Worm (Caenorhabditis elegans) whole organism, L4 larva: ENCODE data around the gene K02D10.2.

Experiments used
- D1046.2 ChIP-seq: fragments of 200-800 bp; sonication (Bioruptor generic); IDR thresholded peaks from 2 replicates; pipeline ENCODE4 v1.3.6; 2022; ENCODE audit warnings: missing genetic modification characterization, missing compliant biosample characterization
- F37D6.2 ChIP-seq: sonication (generic microtip); optimal IDR thresholded peaks from 2 replicates; lab custom pipeline; 2016; ENCODE audit warnings: mild to moderate bottlenecking, missing genetic modification characterization, missing compliant biosample characterization
- F44E2.7 ChIP-seq: fragments of 200-800 bp; sonication (Bioruptor generic); IDR thresholded peaks from 2 replicates; pipeline ENCODE4 v2.1.2; 2022; ENCODE audit warnings: missing genetic modification characterization, missing compliant biosample characterization
- F49E8.2 ChIP-seq: sonication (generic microtip); optimal IDR thresholded peaks from 2 replicates; lab custom pipeline; 2016; ENCODE audit warnings: missing compliant biosample characterization, mild to moderate bottlenecking, missing genetic modification characterization, borderline replicate concordance
- R02D3.7 ChIP-seq: fragments of 150-350 bp; sonication (generic microtip); optimal IDR thresholded peaks from 3 replicates; lab custom pipeline; 2014; ENCODE audit warnings: missing biosample characterization, missing genetic modification characterization
- T26A8.4 ChIP-seq: fragments of 200-800 bp; sonication (Bioruptor generic); IDR thresholded peaks from 2 replicates; pipeline ENCODE4 v1.3.6; 2022; ENCODE audit warnings: missing genetic modification characterization, missing compliant biosample characterization
- Y48G9A.11 ChIP-seq: fragments of 200-800 bp; sonication (Bioruptor generic); IDR thresholded peaks from 2 replicates; pipeline ENCODE4 v1.3.6; 2022; ENCODE audit warnings: missing genetic modification reagents, missing genetic modification characterization, missing compliant biosample characterization
- Y75B8A.6 ChIP-seq: fragments of 200-800 bp; sonication (Bioruptor generic); IDR thresholded peaks from 2 replicates; pipeline ENCODE4 v1.3.6; 2022; ENCODE audit warnings: missing genetic modification reagents, missing genetic modification characterization, missing compliant biosample characterization
- attf-4 ChIP-seq: sonication (generic microtip); optimal IDR thresholded peaks from 3 replicates; lab custom pipeline; 2017; ENCODE audit warnings: missing biosample characterization, missing genetic modification characterization
- ceh-20 ChIP-seq: fragments of 200-800 bp; sonication (Bioruptor generic); IDR thresholded peaks from 2 replicates; pipeline ENCODE4 v1.3.6; 2022; ENCODE audit warnings: missing genetic modification reagents, missing genetic modification characterization, missing compliant biosample characterization
- ceh-28 ChIP-seq: fragments of 150-350 bp; optimal IDR thresholded peaks from 2 replicates; lab custom pipeline; 2014; ENCODE audit warnings: missing biosample characterization, missing genetic modification reagents, missing genetic modification characterization
- ceh-44 ChIP-seq: fragments of 200-800 bp; sonication (Bioruptor generic); IDR thresholded peaks from 2 replicates; pipeline ENCODE4 v1.3.6; 2022; ENCODE audit warnings: missing genetic modification reagents, missing genetic modification characterization, missing compliant biosample characterization
- ceh-82 ChIP-seq: sonication (generic microtip); optimal IDR thresholded peaks from 2 replicates; lab custom pipeline; 2017; ENCODE audit warnings: missing biosample characterization, missing genetic modification characterization
- daf-8 ChIP-seq: fragments of 200-800 bp; sonication (Bioruptor generic); IDR thresholded peaks from 2 replicates; pipeline ENCODE4 v1.3.6; 2022; ENCODE audit warnings: missing genetic modification characterization, missing compliant biosample characterization
- dmd-9 ChIP-seq: fragments of 200-800 bp; sonication (Bioruptor generic); IDR thresholded peaks from 2 replicates; pipeline ENCODE4 v1.3.6; 2022; ENCODE audit warnings: missing genetic modification reagents, missing genetic modification characterization, missing compliant biosample characterization
- dve-1 ChIP-seq: sonication (generic microtip); optimal IDR thresholded peaks from 2 replicates; lab custom pipeline; 2017; ENCODE audit warnings: antibody characterized with exemption, mild to moderate bottlenecking, missing genetic modification characterization, missing compliant biosample characterization; ENCODE audit not compliant: insufficient read depth
- egl-27 ChIP-seq: sonication (generic microtip); optimal IDR thresholded peaks from 3 replicates; lab custom pipeline; 2017; ENCODE audit warnings: missing biosample characterization, missing genetic modification reagents, missing genetic modification characterization
- egl-43 ChIP-seq: fragments of 200-800 bp; sonication (Bioruptor generic); IDR thresholded peaks from 2 replicates; pipeline ENCODE4 v1.3.6; 2022; ENCODE audit warnings: missing genetic modification reagents, missing genetic modification characterization, missing compliant biosample characterization
- fkh-10 ChIP-seq: fragments of 150-350 bp; optimal IDR thresholded peaks from 2 replicates; lab custom pipeline; 2014; ENCODE audit warnings: missing biosample characterization, missing genetic modification reagents, missing genetic modification characterization
- gei-8 ChIP-seq: fragments of 200-800 bp; sonication (Bioruptor generic); optimal IDR thresholded peaks from 2 replicates; lab custom pipeline; 2018; ENCODE audit warnings: mild to moderate bottlenecking, missing genetic modification characterization, missing compliant biosample characterization
- hlh-30 ChIP-seq: sonication (generic microtip); optimal IDR thresholded peaks from 2 replicates; lab custom pipeline; 2017; ENCODE audit warnings: antibody characterized with exemption, mild to moderate bottlenecking, missing genetic modification characterization, missing compliant biosample characterization; ENCODE audit not compliant: insufficient read depth
- hmg-1.1 ChIP-seq: fragments of 200-800 bp; sonication (Bioruptor generic); IDR thresholded peaks from 2 replicates; pipeline ENCODE4 v1.3.6; 2022; ENCODE audit warnings: missing genetic modification reagents, missing genetic modification characterization, missing compliant biosample characterization
- jun-1 ChIP-seq: fragments of 150-350 bp; optimal IDR thresholded peaks from 2 replicates; lab custom pipeline; 2014; ENCODE audit warnings: missing biosample characterization, missing genetic modification reagents, missing genetic modification characterization
- lin-1 ChIP-seq: fragments of 200-800 bp; sonication (Bioruptor generic); IDR thresholded peaks from 2 replicates; pipeline ENCODE4 v1.3.6; 2022; ENCODE audit warnings: missing genetic modification reagents, missing genetic modification characterization, missing compliant biosample characterization
- lin-38 ChIP-seq: fragments of 200-800 bp; sonication (Bioruptor generic); IDR thresholded peaks from 2 replicates; pipeline ENCODE4 v1.3.6; 2022; ENCODE audit warnings: missing genetic modification reagents, missing genetic modification characterization, missing compliant biosample characterization
- lsy-2 ChIP-seq, 2 experiments: fragments of 150-350 bp in 1 of 2; sonication (generic microtip) in 1 of 2; optimal IDR thresholded peaks; 2 replicates each; lab custom pipeline; 2014 to 2017; ENCODE audit warnings: missing biosample characterization in 2 of 2, missing genetic modification characterization in 2 of 2
- mdl-1 ChIP-seq, 2 experiments: fragments of 150-350 bp in 1 of 2; sonication (generic microtip) in 1 of 2; optimal IDR thresholded peaks; 2 replicates each; lab custom pipeline; 2014 to 2017; ENCODE audit warnings: missing biosample characterization in 2 of 2, missing genetic modification characterization in 2 of 2
- mdt-29 ChIP-seq: fragments of 200-800 bp; sonication (Bioruptor generic); IDR thresholded peaks from 2 replicates; pipeline ENCODE4 v1.3.6; 2022; ENCODE audit warnings: missing genetic modification reagents, missing genetic modification characterization, missing compliant biosample characterization
- mxl-2 ChIP-seq: fragments of 200-800 bp; sonication (Bioruptor generic); conservative IDR thresholded peaks from 2 replicates; pipeline ENCODE4 v1.3.6; 2022; ENCODE audit warnings: missing genetic modification reagents, missing genetic modification characterization, missing compliant biosample characterization
- nhr-10 ChIP-seq: fragments of 150-350 bp; optimal IDR thresholded peaks from 2 replicates; lab custom pipeline; 2014; ENCODE audit warnings: missing biosample characterization, missing genetic modification characterization
- nhr-102 ChIP-seq: sonication (generic microtip); optimal IDR thresholded peaks from 2 replicates; lab custom pipeline; 2016; ENCODE audit warnings: mild to moderate bottlenecking, missing genetic modification characterization, moderate library complexity, missing compliant biosample characterization
- nhr-111 ChIP-seq: fragments of 200-800 bp; sonication (Bioruptor generic); optimal IDR thresholded peaks from 2 replicates; lab custom pipeline; 2018; ENCODE audit warnings: mild to moderate bottlenecking, missing genetic modification characterization, missing compliant biosample characterization
- nhr-237 ChIP-seq: sonication (generic microtip); optimal IDR thresholded peaks from 2 replicates; lab custom pipeline; 2017; ENCODE audit warnings: missing biosample characterization, missing genetic modification characterization
- nhr-25 ChIP-seq: sonication (generic microtip); optimal IDR thresholded peaks from 2 replicates; lab custom pipeline; 2017; ENCODE audit warnings: missing genetic modification characterization, mild to moderate bottlenecking, missing compliant biosample characterization, antibody characterized with exemption, moderate library complexity, borderline replicate concordance; ENCODE audit not compliant: insufficient read depth
- nhr-41 ChIP-seq: fragments of 200-800 bp; sonication (Bioruptor generic); IDR thresholded peaks from 2 replicates; pipeline ENCODE4 v1.3.6; 2022; ENCODE audit warnings: missing genetic modification reagents, missing genetic modification characterization, missing compliant biosample characterization
- nhr-48 ChIP-seq: sonication (generic microtip); optimal IDR thresholded peaks from 2 replicates; lab custom pipeline; 2016; ENCODE audit warnings: mild to moderate bottlenecking, missing genetic modification characterization, missing compliant biosample characterization
- nhr-77 ChIP-seq: fragments of 150-350 bp; optimal IDR thresholded peaks from 2 replicates; lab custom pipeline; 2014; ENCODE audit warnings: missing biosample characterization, missing genetic modification characterization
- php-3 ChIP-seq: fragments of 200-800 bp; sonication (Bioruptor generic); IDR thresholded peaks from 2 replicates; pipeline ENCODE4 v1.3.6; 2022; ENCODE audit warnings: missing genetic modification reagents, missing genetic modification characterization, missing compliant biosample characterization
- saeg-2 ChIP-seq: fragments of 200-800 bp; sonication (Bioruptor generic); IDR thresholded peaks from 2 replicates; pipeline ENCODE4 v1.3.6; 2022; ENCODE audit warnings: missing genetic modification reagents, missing genetic modification characterization, missing compliant biosample characterization
- set-16 ChIP-seq: fragments of 200-800 bp; sonication (Bioruptor generic); IDR thresholded peaks from 2 replicates; pipeline ENCODE4 v1.3.6; 2022; ENCODE audit warnings: missing genetic modification reagents, missing genetic modification characterization, missing compliant biosample characterization
- snpc-1.2 ChIP-seq: fragments of 200-800 bp; sonication (Bioruptor generic); IDR thresholded peaks from 2 replicates; pipeline ENCODE4 v1.3.6; 2022; ENCODE audit warnings: missing genetic modification reagents, missing genetic modification characterization, missing compliant biosample characterization
- spr-1 ChIP-seq: sonication (generic microtip); optimal IDR thresholded peaks from 2 replicates; lab custom pipeline; 2016; ENCODE audit warnings: mild to moderate bottlenecking, missing genetic modification characterization, missing compliant biosample characterization
- spr-3 ChIP-seq: fragments of 200-800 bp; sonication (Bioruptor generic); optimal IDR thresholded peaks from 2 replicates; lab custom pipeline; 2018; ENCODE audit warnings: mild to moderate bottlenecking, missing genetic modification characterization, missing compliant biosample characterization
- tra-1 ChIP-seq: fragments of 200-800 bp; sonication (Bioruptor generic); IDR thresholded peaks from 2 replicates; pipeline ENCODE4 v1.3.6; 2022; ENCODE audit warnings: missing genetic modification reagents, missing genetic modification characterization, missing compliant biosample characterization
- zag-1 ChIP-seq: fragments of 150-350 bp; optimal IDR thresholded peaks from 2 replicates; lab custom pipeline; 2014; ENCODE audit warnings: missing biosample characterization, missing genetic modification characterization
- zfp-2 ChIP-seq: sonication (generic microtip); optimal IDR thresholded peaks from 2 replicates; lab custom pipeline; 2016; ENCODE audit warnings: mild to moderate bottlenecking, missing genetic modification characterization, missing compliant biosample characterization
- zfp-3 ChIP-seq: fragments of 200-800 bp; sonication (Bioruptor generic); conservative IDR thresholded peaks from 2 replicates; pipeline ENCODE4 v1.3.6; 2022; ENCODE audit warnings: missing genetic modification reagents, missing genetic modification characterization, missing compliant biosample characterization
- zip-11 ChIP-seq: fragments of 200-800 bp; sonication (Bioruptor generic); IDR thresholded peaks from 2 replicates; pipeline ENCODE4 v1.3.6; 2022; ENCODE audit warnings: missing genetic modification characterization, missing compliant biosample characterization
- ztf-11 ChIP-seq: fragments of 150-350 bp; optimal IDR thresholded peaks from 2 replicates; lab custom pipeline; 2014; ENCODE audit warnings: missing biosample characterization, missing genetic modification characterization
- ztf-7 ChIP-seq: fragments of 150-350 bp; optimal IDR thresholded peaks from 2 replicates; lab custom pipeline; 2014; ENCODE audit warnings: missing biosample characterization, missing genetic modification characterization

The K02D10.2 gene

ce11 chrIII:8797211-8797733, 26.2 kb upstream of the K02D10.2 start:
- no peak for TF ChIP-seq F44E2.7
- no peak for TF ChIP-seq daf-8
- no peak for TF ChIP-seq ztf-11 (tag; lab: Kevin White, UChicago)
- TF ChIP-seq D1046.2 (GFP tag; lab: Robert Waterston, UW): no peak
- TF ChIP-seq nhr-10: peak; percentile 81
- TF ChIP-seq mdl-1 (tag; optimal IDR thresholded peaks at IDR 0.05; lab: Kevin White, UChicago): peak; percentile 77 to 97
- peak; percentile 8 for TF ChIP-seq nhr-25
- no peak for TF ChIP-seq zip-11 (GFP tag; lab: Robert Waterston, UW)
- TF ChIP-seq zag-1 (tag; lab: Kevin White, UChicago): no peak
- peak; percentile 72 for TF ChIP-seq gei-8 (GFP tag; lab: Kevin White, UChicago)
- no peak for TF ChIP-seq snpc-1.2 (GFP tag; lab: Robert Waterston, UW)
- TF ChIP-seq T26A8.4 (GFP tag; lab: Robert Waterston, UW): peak; percentile 73
- TF ChIP-seq dmd-9 (GFP tag; lab: Robert Waterston, UW): no peak
- no peak for TF ChIP-seq ceh-82 (tag; lab: Kevin White, UChicago)
- TF ChIP-seq fkh-10 (GFP tag; lab: Kevin White, UChicago): peak; percentile 86
- 0 out of 2 replicates have a peak, but pooled peaks have one; percentile 20 for TF ChIP-seq ceh-44
- no peak for TF ChIP-seq Y48G9A.11 (GFP tag; lab: Robert Waterston, UW)
- TF ChIP-seq nhr-77: peak; percentile 93
- 0 out of 2 replicates have a peak, but pooled peaks have one; percentile 66 for TF ChIP-seq egl-43 (GFP tag; lab: Robert Waterston, UW)
- TF ChIP-seq lin-38 (GFP tag; lab: Robert Waterston, UW): peak; percentile 42
- TF ChIP-seq F49E8.2 (tag; lab: Kevin White, UChicago): no peak
- peak; percentile 73 for TF ChIP-seq php-3 (GFP tag; lab: Robert Waterston, UW)
- TF ChIP-seq ceh-20 (GFP tag; lab: Robert Waterston, UW): peak; percentile 69; the same call in 1 of the 2 replicates
- TF ChIP-seq spr-1: peak; percentile 64
- peak; percentile 97 for TF ChIP-seq dve-1 (tag; lab: Kevin White, UChicago)
- no peak for TF ChIP-seq ceh-28
- TF ChIP-seq nhr-41: peak; percentile 54; the same call in 1 of the 2 replicates
- peak; percentile 93 for TF ChIP-seq nhr-48
- TF ChIP-seq nhr-102 (tag; lab: Kevin White, UChicago): peak; percentile 78
- TF ChIP-seq zfp-3 (GFP tag; lab: Robert Waterston, UW): 0 out of 2 replicates have a peak, but pooled peaks have one; percentile 21
- TF ChIP-seq F37D6.2 (tag; lab: Kevin White, UChicago): peak; percentile 80
- no peak for TF ChIP-seq nhr-111 (GFP tag; lab: Kevin White, UChicago)
- TF ChIP-seq lin-1: peak; percentile 70
- TF ChIP-seq mxl-2 (GFP tag; lab: Robert Waterston, UW): no peak
- TF ChIP-seq hmg-1.1: peak; percentile 80
- TF ChIP-seq jun-1 (tag; lab: Kevin White, UChicago): peak; percentile 82
- TF ChIP-seq set-16 (GFP tag; lab: Robert Waterston, UW): peak; percentile 58
- TF ChIP-seq zfp-2 (tag; lab: Kevin White, UChicago): peak; percentile 57
- TF ChIP-seq mdt-29 (GFP tag; lab: Robert Waterston, UW): no peak
- no peak for TF ChIP-seq egl-27
- TF ChIP-seq attf-4 (tag; lab: Kevin White, UChicago): peak; percentile 19
- TF ChIP-seq ztf-7 (tag; lab: Kevin White, UChicago): peak; percentile 35
- TF ChIP-seq saeg-2: peak; percentile 46; the same call in 1 of the 2 replicates
- no peak for TF ChIP-seq R02D3.7
- peak; percentile 96 for TF ChIP-seq hlh-30 (tag; lab: Kevin White, UChicago)
- no peak for TF ChIP-seq Y75B8A.6 (GFP tag; lab: Robert Waterston, UW)
- TF ChIP-seq tra-1 (GFP tag; lab: Robert Waterston, UW): peak; percentile 68
- TF ChIP-seq spr-3 (GFP tag; lab: Kevin White, UChicago): peak; percentile 21
- no peak for TF ChIP-seq nhr-237 (tag; lab: Kevin White, UChicago)
- TF ChIP-seq lsy-2 (tag; optimal IDR thresholded peaks at IDR 0.05; lab: Kevin White, UChicago): peak; percentile 90 to 94
